Worm (Caenorhabditis elegans): ENCODE results near the gene gpd-2.

Gene gpd-2

ce11 chrX:3152361-3152760 lies 37.9 kb upstream of the gpd-2 start, which contains the start of gene bbln-1:
Gene bbln-1 (minus strand): TSS chrX:3152461.
- no peak for TF ChIP-seq sea-1 (GFP tag; conservative IDR thresholded peaks at IDR 0.05)
- TF ChIP-seq hnd-1 (tag; optimal IDR thresholded peaks at IDR 0.05): no peak
- TF ChIP-seq scrt-1 (GFP tag; IDR thresholded peaks at IDR 0.05): no peak
- TF ChIP-seq aly-1 (tag; optimal IDR thresholded peaks at IDR 0.05): no peak
- TF ChIP-seq ets-7 (tag; optimal IDR thresholded peaks at IDR 0.05): no peak
- TF ChIP-seq B0310.2 (tag; optimal IDR thresholded peaks at IDR 0.05): no peak
- no peak for TF ChIP-seq flt-1 (GFP tag; IDR thresholded peaks at IDR 0.05)
- no peak for TF ChIP-seq tbx-37 (GFP tag; conservative IDR thresholded peaks at IDR 0.05)
- TF ChIP-seq ceh-36 (tag; optimal IDR thresholded peaks at IDR 0.05): no peak
- no peak for TF ChIP-seq tra-4 (tag; optimal IDR thresholded peaks at IDR 0.05)
- TF ChIP-seq hmbx-1 (tag; optimal IDR thresholded peaks at IDR 0.05): no peak
- no peak for TF ChIP-seq ceh-13 (GFP tag; optimal IDR thresholded peaks at IDR 0.05)

- no peak for TF ChIP-seq flt-1 (GFP tag; IDR thresholded peaks at IDR 0.05)
- no peak for TF ChIP-seq tbx-37 (GFP tag; conservative IDR thresholded peaks at IDR 0.05)
- TF ChIP-seq ceh-13 (GFP tag; optimal IDR thresholded peaks at IDR 0.05): no peak
- TF ChIP-seq pes-1 (GFP tag; IDR thresholded peaks at IDR 0.05): no peak
- TF ChIP-seq hmbx-1 (tag; optimal IDR thresholded peaks at IDR 0.05): no peak
- TF ChIP-seq F13C5.2 (tag; optimal IDR thresholded peaks at IDR 0.05): no peak
- TF ChIP-seq ceh-36 (tag; optimal IDR thresholded peaks at IDR 0.05): no peak
- no peak for TF ChIP-seq tbx-11 (GFP tag; IDR thresholded peaks at IDR 0.05)
- no peak for TF ChIP-seq hnd-1 (tag; optimal IDR thresholded peaks at IDR 0.05)
- no peak for TF ChIP-seq tra-4 (tag; optimal IDR thresholded peaks at IDR 0.05)
- no peak for TF ChIP-seq B0310.2 (tag; optimal IDR thresholded peaks at IDR 0.05)
- no peak for TF ChIP-seq scrt-1 (GFP tag; IDR thresholded peaks at IDR 0.05)
- TF ChIP-seq aly-1 (tag; optimal IDR thresholded peaks at IDR 0.05): no peak
- TF ChIP-seq sea-1 (GFP tag; conservative IDR thresholded peaks at IDR 0.05): no peak
- no peak for TF ChIP-seq ets-7 (tag; optimal IDR thresholded peaks at IDR 0.05)
- TF ChIP-seq hmg-4 (GFP tag; optimal IDR thresholded peaks at IDR 0.05): no peak
- TF ChIP-seq ama-1 (optimal IDR thresholded peaks at IDR 0.05): no peak
Measured at ce11 chrX:3145265-3145664, 30.8 kb upstream of the gpd-2 start, which contains the start of gene C15C7.4. Gene C15C7.4 (plus strand): TSS chrX:3145565.

- TF ChIP-seq tbx-11 (GFP tag; IDR thresholded peaks at IDR 0.05) (no peak), ets-7 (tag; optimal IDR thresholded peaks at IDR 0.05) (no peak), scrt-1 (GFP tag; IDR thresholded peaks at IDR 0.05) (no peak), aly-1 (tag; optimal IDR thresholded peaks at IDR 0.05) (no peak), pes-1 (GFP tag; IDR thresholded peaks at IDR 0.05) (no peak), B0310.2 (tag; optimal IDR thresholded peaks at IDR 0.05) (no peak), hmg-4 (GFP tag; optimal IDR thresholded peaks at IDR 0.05) (no peak), tbx-37 (GFP tag; conservative IDR thresholded peaks at IDR 0.05) (no peak), flt-1 (GFP tag; IDR thresholded peaks at IDR 0.05) (no peak), hnd-1 (tag; optimal IDR thresholded peaks at IDR 0.05) (no peak), tra-4 (tag; optimal IDR thresholded peaks at IDR 0.05) (no peak), sea-1 (GFP tag; conservative IDR thresholded peaks at IDR 0.05) (no peak), F13C5.2 (tag; optimal IDR thresholded peaks at IDR 0.05) (no peak), ama-1 (optimal IDR thresholded peaks at IDR 0.05) (no peak), ceh-36 (tag; optimal IDR thresholded peaks at IDR 0.05) (no peak), hmbx-1 (tag; optimal IDR thresholded peaks at IDR 0.05) (no peak), ceh-13 (GFP tag; optimal IDR thresholded peaks at IDR 0.05) (no peak)
Measured at ce11 chrX:3141704-3142103, 27.2 kb upstream of the gpd-2 start.

ce11 chrX:3139516-3140301 lies 25.2 kb upstream of the gpd-2 start:
- TF ChIP-seq ceh-13 (GFP tag; optimal IDR thresholded peaks at IDR 0.05) (no peak), F13C5.2 (tag; optimal IDR thresholded peaks at IDR 0.05) (no peak), tra-4 (tag; optimal IDR thresholded peaks at IDR 0.05) (no peak)

ce11 chrX:3135186-3135585 lies 20.7 kb upstream of the gpd-2 start, which contains the start of gene K10B3.1:
Gene K10B3.1 (plus strand): TSS chrX:3135486.
- TF ChIP-seq tra-4 (tag; optimal IDR thresholded peaks at IDR 0.05) (no peak), B0310.2 (tag; optimal IDR thresholded peaks at IDR 0.05) (no peak), hmbx-1 (tag; optimal IDR thresholded peaks at IDR 0.05) (no peak), ets-7 (tag; optimal IDR thresholded peaks at IDR 0.05) (no peak), pes-1 (GFP tag; IDR thresholded peaks at IDR 0.05) (no peak), scrt-1 (GFP tag; IDR thresholded peaks at IDR 0.05) (no peak), tbx-37 (GFP tag; conservative IDR thresholded peaks at IDR 0.05) (no peak), ama-1 (optimal IDR thresholded peaks at IDR 0.05) (no peak), flt-1 (GFP tag; IDR thresholded peaks at IDR 0.05) (no peak), aly-1 (tag; optimal IDR thresholded peaks at IDR 0.05) (no peak), hnd-1 (tag; optimal IDR thresholded peaks at IDR 0.05) (no peak), hmg-4 (GFP tag; optimal IDR thresholded peaks at IDR 0.05) (no peak), tbx-11 (GFP tag; IDR thresholded peaks at IDR 0.05) (no peak), ceh-36 (tag; optimal IDR thresholded peaks at IDR 0.05) (no peak), F13C5.2 (tag; optimal IDR thresholded peaks at IDR 0.05) (no peak), ceh-13 (GFP tag; optimal IDR thresholded peaks at IDR 0.05) (no peak)

- TF ChIP-seq sea-1 (GFP tag; conservative IDR thresholded peaks at IDR 0.05): peak; percentile 59; the same call in 1 of the 2 replicates
- peak; percentile 96 for TF ChIP-seq hmg-4 (GFP tag; optimal IDR thresholded peaks at IDR 0.05)
- no peak for TF ChIP-seq ama-1 (optimal IDR thresholded peaks at IDR 0.05)
- no peak for TF ChIP-seq tra-4 (tag; optimal IDR thresholded peaks at IDR 0.05)
- TF ChIP-seq scrt-1 (GFP tag; IDR thresholded peaks at IDR 0.05): peak; percentile 32; the same call in 1 of the 2 replicates
- no peak for TF ChIP-seq flt-1 (GFP tag; IDR thresholded peaks at IDR 0.05)
- TF ChIP-seq aly-1 (tag; optimal IDR thresholded peaks at IDR 0.05): peak; percentile 80
- TF ChIP-seq ceh-13 (GFP tag; optimal IDR thresholded peaks at IDR 0.05): no peak
- TF ChIP-seq hnd-1 (tag; optimal IDR thresholded peaks at IDR 0.05): no peak
- TF ChIP-seq ets-7 (tag; optimal IDR thresholded peaks at IDR 0.05): peak; percentile 26
- no peak for TF ChIP-seq ceh-36 (tag; optimal IDR thresholded peaks at IDR 0.05)
- TF ChIP-seq hmbx-1 (tag; optimal IDR thresholded peaks at IDR 0.05): no peak
- TF ChIP-seq pes-1 (GFP tag; IDR thresholded peaks at IDR 0.05): 0 out of 2 replicates have a peak, but pooled peaks have one; percentile 21
- peak; percentile 62 for TF ChIP-seq B0310.2 (tag; optimal IDR thresholded peaks at IDR 0.05)
- no peak for TF ChIP-seq tbx-11 (GFP tag; IDR thresholded peaks at IDR 0.05)
- TF ChIP-seq F13C5.2 (tag; optimal IDR thresholded peaks at IDR 0.05): peak; percentile 90
Measured at ce11 chrX:3127626-3128142, 13.2 kb upstream of the gpd-2 start.
